Fruit fly (Drosophila melanogaster): ENCODE measurements around the gene Uros1.

- TF ChIP-seq CTCF (optimal IDR thresholded peaks at IDR 0.05) (no peak), CG8478 (optimal IDR thresholded peaks at IDR 0.05) (no peak)
Measured at dm6 chrX:8890974-8891373, 9.1 kb downstream of the Uros1 start.

Measured in S2 (cell line).